Worm (Caenorhabditis elegans) whole organism, midembryonic: ENCODE measurements around the gene F44G4.3.

Experiments used
- T22C8.4 ChIP-seq: fragments of 200-800 bp; sonication (Bioruptor generic); IDR thresholded peaks from 2 replicates; pipeline ENCODE4 v1.3.6; 2022; ENCODE audit warnings: missing genetic modification characterization, missing compliant biosample characterization
- cog-1 ChIP-seq: sonication (generic microtip); optimal IDR thresholded peaks from 2 replicates; lab custom pipeline; 2016; ENCODE audit warnings: missing genetic modification characterization, missing compliant biosample characterization
- flt-1 ChIP-seq: fragments of 200-800 bp; sonication (Bioruptor generic); IDR thresholded peaks from 2 replicates; pipeline ENCODE4 v1.3.6; 2022; ENCODE audit warnings: missing genetic modification characterization, missing compliant biosample characterization
- klf-2 ChIP-seq: fragments of 200-800 bp; sonication (Bioruptor generic); conservative IDR thresholded peaks from 2 replicates; pipeline ENCODE4 v1.3.6; 2022; ENCODE audit warnings: missing genetic modification reagents, missing genetic modification characterization, missing compliant biosample characterization
- med-1 ChIP-seq: sonication (generic microtip); optimal IDR thresholded peaks from 2 replicates; lab custom pipeline; 2017; ENCODE audit warnings: missing genetic modification characterization, mild to moderate bottlenecking, missing compliant biosample characterization, antibody characterized with exemption, missing genetic modification reagents; ENCODE audit not compliant: insufficient read depth
- ref-1 ChIP-seq: fragments of 200-800 bp; sonication (Bioruptor generic); conservative IDR thresholded peaks from 2 replicates; pipeline ENCODE4 v1.3.6; 2022; ENCODE audit warnings: missing genetic modification reagents, missing genetic modification characterization, missing compliant biosample characterization
- tab-1 ChIP-seq: fragments of 200-800 bp; sonication (Bioruptor generic); IDR thresholded peaks from 2 replicates; pipeline ENCODE4 v1.3.6; 2022; ENCODE audit warnings: missing genetic modification characterization, missing compliant biosample characterization
- ztf-23 ChIP-seq: fragments of 200-800 bp; sonication (Bioruptor generic); IDR thresholded peaks from 2 replicates; pipeline ENCODE4 v1.3.6; 2022; ENCODE audit warnings: missing genetic modification reagents, missing genetic modification characterization, missing compliant biosample characterization

- TF ChIP-seq flt-1 (GFP tag; lab: Robert Waterston, UW) (no peak), cog-1 (tag; lab: Kevin White, UChicago) (no peak), tab-1 (GFP tag; lab: Robert Waterston, UW) (no peak), ref-1 (GFP tag; lab: Robert Waterston, UW) (no peak), ztf-23 (GFP tag; lab: Robert Waterston, UW) (no peak), T22C8.4 (no peak), med-1 (no peak), klf-2 (GFP tag; lab: Robert Waterston, UW) (no peak)
Measured at ce11 chrII:9000331-9000730, 2.9 kb upstream of the F44G4.3 start, which contains the start of gene F44G4.5.
